Fruit fly (Drosophila melanogaster) whole organism: ENCODE measurements around the gene Ythdc1.

ENCODE experiments used
- CG8478 ChIP-seq: fragments of >200 bp; optimal IDR thresholded peaks from 2 replicates; lab custom pipeline; 2018; ENCODE audit warnings: inconsistent platforms
- Dll ChIP-seq: fragments of >200 bp; optimal IDR thresholded peaks from 2 replicates; lab custom pipeline; 2017
- EcR ChIP-seq, 2 experiments: fragments of >200 bp; optimal IDR thresholded peaks; 2 replicates each; lab custom pipeline; 2017; ENCODE audit warnings: missing biosample characterization in 2 of 2, missing genetic modification characterization in 2 of 2, missing genetic modification reagents in 2 of 2
- pan ChIP-seq: fragments of >200 bp; optimal IDR thresholded peaks from 2 replicates; lab custom pipeline; 2017
- psq ChIP-seq: fragments of >200 bp; optimal IDR thresholded peaks from 2 replicates; lab custom pipeline; 2017
- usp ChIP-seq: fragments of >200 bp; optimal IDR thresholded peaks from 2 replicates; lab custom pipeline; 2017; ENCODE audit warnings: missing biosample characterization, missing genetic modification characterization, mixed read lengths

dm6 chr3L:3377965-3378292 is 4.0 kb upstream of the Ythdc1 start, which contains the start of gene Ids:
- TF ChIP-seq psq (no peak), EcR (GFP tag; optimal IDR thresholded peaks at IDR 0.05; lab: Kevin White, UChicago) (no peak), pan (peak; percentile 84), usp (GFP tag; lab: Kevin White, UChicago) (no peak), Dll (lab: Kevin White, UChicago) (no peak), CG8478 (lab: Kevin White, UChicago) (no peak)
